Fruit fly (Drosophila melanogaster): ENCODE results near the gene CG7366.

- TF ChIP-seq CG32264 (GFP tag; optimal IDR thresholded peaks at IDR 0.05) = no peak
- TF ChIP-seq rgr (GFP tag; optimal IDR thresholded peaks at IDR 0.05) = no peak
- TF ChIP-seq ey (GFP tag; optimal IDR thresholded peaks at IDR 0.05) = no peak
- no peak for TF ChIP-seq Hr78 (GFP tag; optimal IDR thresholded peaks at IDR 0.05)
- TF ChIP-seq Abd-B (GFP tag; optimal IDR thresholded peaks at IDR 0.05) = no peak
- TF ChIP-seq foxo (GFP tag; optimal IDR thresholded peaks at IDR 0.05) = no peak
- TF ChIP-seq Hnf4 (GFP tag; optimal IDR thresholded peaks at IDR 0.05) = no peak
- TF ChIP-seq sv (GFP tag; optimal IDR thresholded peaks at IDR 0.05) = no peak
- TF ChIP-seq usp (GFP tag; optimal IDR thresholded peaks at IDR 0.05) = no peak
- no peak for TF ChIP-seq dsf (GFP tag; optimal IDR thresholded peaks at IDR 0.05; ENCODE audit: borderline replicate concordance)
- TF ChIP-seq jim (GFP tag; optimal IDR thresholded peaks at IDR 0.05) = no peak
- TF ChIP-seq Jra (GFP tag; optimal IDR thresholded peaks at IDR 0.05) = no peak
Observed at dm6 chr3L:8221835-8222234, 19.6 kb upstream of the CG7366 start, which contains the start of gene CG13678.

All from whole organism, wandering third instar larva.